Worm (Caenorhabditis elegans) whole organism, dauer: ENCODE measurements around the gene C27A7.9.

ENCODE experiments used
- unc-62 ChIP-seq: sonication (generic microtip); optimal IDR thresholded peaks from 2 replicates; lab custom pipeline; 2017; ENCODE audit warnings: missing biosample characterization, missing genetic modification reagents, missing genetic modification characterization

The C27A7.9 gene

DNA sequence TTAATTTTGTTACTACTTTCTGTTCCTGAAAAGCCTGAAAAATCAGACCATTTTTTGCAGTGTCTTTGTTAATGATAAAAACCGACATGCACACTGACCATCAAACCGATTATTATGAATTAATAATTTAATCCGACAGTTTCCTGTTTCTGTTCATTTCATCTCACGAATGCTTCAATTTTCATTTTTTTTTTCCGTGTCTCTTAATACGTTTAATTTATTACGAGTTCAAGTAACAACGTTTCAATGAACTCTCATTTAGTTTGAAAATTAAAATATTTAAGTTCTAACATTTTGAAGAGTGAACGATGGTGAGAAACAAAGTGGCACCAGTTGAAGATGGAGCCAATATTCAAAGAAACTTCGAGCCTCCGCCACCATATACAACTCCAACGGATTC, 39.8 kb downstream of the C27A7.9 start, which contains the start of gene spin-1:
TSS of gene spin-1 (plus strand) at position 301 of the 400 bp plus-strand sequence.
- TF ChIP-seq unc-62 (GFP tag; lab: Kevin White, UChicago), result no peak

DNA sequence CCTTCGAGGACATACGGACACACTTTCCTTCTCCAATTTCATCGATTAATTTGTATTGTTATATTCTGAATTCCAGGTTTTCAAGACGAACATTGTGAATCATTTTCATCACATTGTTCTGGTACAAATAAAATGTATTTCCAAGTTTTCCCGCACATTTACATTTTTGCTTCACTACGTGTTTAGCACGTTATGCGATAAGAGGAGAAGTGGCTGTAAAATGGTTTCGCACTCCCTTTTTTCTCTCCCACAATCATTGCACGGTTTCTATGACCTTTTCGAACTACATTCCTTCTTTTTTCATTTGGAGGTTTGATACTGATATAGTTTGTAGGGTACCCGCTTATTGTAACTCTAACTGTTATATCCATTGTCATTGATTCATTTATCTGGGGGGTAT, 40.7 kb downstream of the C27A7.9 start:
- no peak for TF ChIP-seq unc-62 (GFP tag; lab: Kevin White, UChicago)

DNA sequence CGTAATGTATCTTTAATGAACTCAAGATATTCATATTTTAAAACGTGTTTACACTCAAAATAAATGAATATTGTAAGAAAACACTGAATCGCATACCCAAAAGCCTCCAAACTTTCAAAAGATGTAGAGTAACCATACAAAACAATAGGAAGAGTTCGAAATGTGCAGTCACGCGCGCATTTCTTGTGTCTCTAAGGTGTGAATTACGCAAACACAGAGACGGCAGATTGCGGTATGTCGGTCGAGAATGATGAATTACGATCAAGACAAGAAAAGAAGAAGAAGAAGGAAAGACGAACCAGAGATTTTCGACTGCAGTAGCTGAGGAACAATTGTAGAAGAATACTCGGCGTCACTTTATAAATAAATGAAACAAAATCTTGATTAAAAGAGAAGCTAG, 43.0 kb downstream of the C27A7.9 start, which contains the start of gene lhpp-1:
TSS of gene lhpp-1 (minus strand) at position 354 of the 400 bp plus-strand sequence.
- TF ChIP-seq unc-62 (GFP tag; lab: Kevin White, UChicago), result no peak

DNA sequence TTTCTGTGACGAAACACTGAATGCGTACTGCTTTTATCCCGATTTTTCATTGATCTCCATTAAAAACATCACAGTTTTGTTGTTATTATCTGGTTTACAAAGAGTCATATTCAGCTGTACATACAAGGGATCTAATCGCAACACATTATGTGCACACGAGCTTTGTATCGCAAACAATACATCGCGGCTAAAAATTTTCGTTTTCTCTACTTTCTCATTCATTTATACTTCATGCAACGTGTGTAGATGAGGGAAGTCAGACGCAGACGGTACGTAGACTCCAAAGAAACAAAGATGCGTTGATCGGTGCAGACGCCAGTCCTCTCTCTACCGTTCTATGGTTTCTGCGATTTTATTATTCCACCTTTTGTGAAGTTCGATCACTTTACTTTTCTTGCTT, 47.6 kb downstream of the C27A7.9 start, which contains the start of gene nhr-136:
TSS of gene nhr-136 (plus strand) at position 301 of the 400 bp plus-strand sequence.
- no peak for TF ChIP-seq unc-62 (GFP tag; lab: Kevin White, UChicago)
